Fruit fly (Drosophila melanogaster) whole organism, prepupa: ENCODE results near the gene Lst8.

Experiments used
- CG10631 ChIP-seq: fragments of 200-800 bp; sonication (Bioruptor generic); optimal IDR thresholded peaks from 2 replicates; lab custom pipeline; 2016; ENCODE audit warnings: missing biosample characterization, missing genetic modification characterization
- CG11294 ChIP-seq: fragments of 200-800 bp; sonication (Bioruptor generic); IDR thresholded peaks from 2 replicates; pipeline ENCODE4 v1.3.6; 2022; ENCODE audit warnings: missing biosample characterization, missing genetic modification characterization
- CG15336 ChIP-seq: fragments of 200-800 bp; sonication (Bioruptor generic); IDR thresholded peaks from 2 replicates; pipeline ENCODE4 v1.3.6; 2022; ENCODE audit warnings: missing biosample characterization, missing genetic modification characterization
- CG1621 ChIP-seq: fragments of 200-800 bp; sonication (Bioruptor generic); optimal IDR thresholded peaks from 3 replicates; lab custom pipeline; 2018; ENCODE audit warnings: missing biosample characterization, mild to moderate bottlenecking, missing genetic modification characterization
- CG31627 ChIP-seq: fragments of 200-800 bp; sonication (Bioruptor generic); optimal IDR thresholded peaks from 3 replicates; lab custom pipeline; 2016; ENCODE audit warnings: missing biosample characterization, missing genetic modification characterization
- CG32006 ChIP-seq: fragments of 200-800 bp; sonication (Bioruptor generic); optimal IDR thresholded peaks from 3 replicates; lab custom pipeline; 2017; ENCODE audit warnings: missing biosample characterization, mild to moderate bottlenecking, missing genetic modification characterization
- CG6276 ChIP-seq: fragments of 200-800 bp; sonication (Bioruptor generic); optimal IDR thresholded peaks from 2 replicates; lab custom pipeline; 2017; ENCODE audit warnings: missing biosample characterization, mild to moderate bottlenecking, missing genetic modification characterization
- CG6854 ChIP-seq: fragments of 200-800 bp; sonication (Bioruptor generic); optimal IDR thresholded peaks from 2 replicates; lab custom pipeline; 2017; ENCODE audit warnings: missing biosample characterization, mild to moderate bottlenecking, missing genetic modification characterization
- CG9139 ChIP-seq: fragments of 200-800 bp; sonication (Bioruptor generic); optimal IDR thresholded peaks from 3 replicates; lab custom pipeline; 2017; ENCODE audit warnings: missing biosample characterization, mild to moderate bottlenecking, missing genetic modification characterization
- Ets96B ChIP-seq: fragments of 200-800 bp; optimal IDR thresholded peaks from 2 replicates; lab custom pipeline; 2019; ENCODE audit warnings: missing biosample characterization, mild to moderate bottlenecking, missing genetic modification characterization, moderate library complexity
- Gug ChIP-seq: fragments of 200-800 bp; sonication (Bioruptor generic); IDR thresholded peaks from 2 replicates; pipeline ENCODE4 v1.3.6; 2022; ENCODE audit warnings: missing biosample characterization, missing genetic modification characterization
- Hr38 ChIP-seq: sonication (Bioruptor generic); optimal IDR thresholded peaks from 2 replicates; lab custom pipeline; 2016; ENCODE audit warnings: missing biosample characterization, missing genetic modification characterization
- Hr4 ChIP-seq: fragments of 200-800 bp; sonication (Bioruptor generic); optimal IDR thresholded peaks from 3 replicates; lab custom pipeline; 2016; ENCODE audit warnings: missing biosample characterization, missing genetic modification characterization
- Lpt ChIP-seq: fragments of 200-800 bp; sonication (Bioruptor generic); optimal IDR thresholded peaks from 3 replicates; lab custom pipeline; 2016; ENCODE audit warnings: missing biosample characterization, missing genetic modification characterization
- Sox14 ChIP-seq: fragments of 200-800 bp; sonication (Bioruptor generic); optimal IDR thresholded peaks from 3 replicates; lab custom pipeline; 2016; ENCODE audit warnings: missing biosample characterization, missing genetic modification characterization
- Sox15 ChIP-seq: fragments of 200-800 bp; sonication (Bioruptor generic); optimal IDR thresholded peaks from 3 replicates; lab custom pipeline; 2016; ENCODE audit warnings: missing biosample characterization, missing genetic modification characterization
- cyc ChIP-seq: fragments of 200-800 bp; sonication (Bioruptor generic); optimal IDR thresholded peaks from 3 replicates; lab custom pipeline; 2016; ENCODE audit warnings: missing biosample characterization, missing genetic modification characterization
- dsx ChIP-seq: fragments of 200-800 bp; optimal IDR thresholded peaks from 3 replicates; lab custom pipeline; 2019; ENCODE audit warnings: missing biosample characterization, mild to moderate bottlenecking, missing genetic modification characterization, moderate library complexity; ENCODE audit not compliant: poor library complexity, severe bottlenecking
- eg ChIP-seq: fragments of 200-800 bp; sonication (Bioruptor generic); IDR thresholded peaks from 3 replicates; pipeline ENCODE4 v1.3.6; 2022; ENCODE audit warnings: missing biosample characterization, missing genetic modification characterization
- fd59A ChIP-seq: fragments of 200-800 bp; sonication (Bioruptor generic); optimal IDR thresholded peaks from 2 replicates; lab custom pipeline; 2017; ENCODE audit warnings: missing biosample characterization, mild to moderate bottlenecking, missing genetic modification characterization, missing genetic modification reagents
- net ChIP-seq: fragments of 200-800 bp; sonication (Bioruptor generic); optimal IDR thresholded peaks from 3 replicates; lab custom pipeline; 2016; ENCODE audit warnings: missing biosample characterization, missing genetic modification characterization
- pdm3 ChIP-seq: fragments of 200-800 bp; sonication (Bioruptor generic); optimal IDR thresholded peaks from 3 replicates; lab custom pipeline; 2016; ENCODE audit warnings: missing biosample characterization, missing genetic modification characterization
- ss ChIP-seq, 2 experiments: fragments of 200-800 bp; sonication (Bioruptor generic); optimal IDR thresholded peaks; 2 replicates in 1 of 2; 3 replicates in 1 of 2; lab custom pipeline; 2017 to 2018; ENCODE audit warnings: mild to moderate bottlenecking in 2 of 2, missing biosample characterization in 2 of 2, missing genetic modification characterization in 2 of 2, moderate library complexity in 1 of 2
- svp ChIP-seq: fragments of 200-800 bp; sonication (Bioruptor generic); peaks from one replicate; lab custom pipeline; 2016; ENCODE audit warnings: missing biosample characterization, missing genetic modification characterization
- topi ChIP-seq: fragments of 200-800 bp; sonication (Bioruptor generic); optimal IDR thresholded peaks from 3 replicates; lab custom pipeline; 2016; ENCODE audit warnings: missing biosample characterization, missing genetic modification characterization

Lst8 gene

DNA sequence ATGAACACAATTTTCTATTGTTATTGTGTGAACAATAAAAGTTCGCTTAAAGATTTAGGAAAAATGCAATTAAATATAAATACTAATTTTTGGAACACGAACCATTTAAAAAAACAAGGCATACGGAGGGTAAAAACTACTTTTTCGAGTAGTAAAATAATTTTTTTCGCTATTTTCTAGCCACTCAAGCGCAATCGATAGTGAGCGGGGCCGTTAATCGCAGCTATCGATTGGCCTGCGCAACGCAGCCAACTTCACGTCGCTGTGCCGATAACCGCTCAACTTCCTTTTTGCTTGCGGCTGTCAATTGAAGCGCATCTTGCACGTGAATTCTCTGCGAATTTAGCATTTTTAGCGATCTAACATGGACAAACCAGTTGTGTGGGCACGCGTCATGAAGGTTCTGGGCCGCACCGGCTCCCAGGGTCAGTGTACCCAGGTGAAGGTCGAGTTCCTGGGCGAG is 51.4 kb downstream of the Lst8 start, which contains the start of gene RpS28b (continued):
- TF ChIP-seq dsx (GFP tag; lab: Kevin White, UChicago) (peak; percentile 47), CG1621 (tag; lab: Kevin White, UChicago) (peak; percentile 67), CG10631 (GFP tag; lab: Kevin White, UChicago) (peak; percentile 54), Lpt (GFP tag; lab: Kevin White, UChicago) (peak; percentile 5), fd59A (GFP tag; lab: Kevin White, UChicago) (peak; percentile 72), Sox15 (GFP tag; lab: Kevin White, UChicago) (peak; percentile 23), net (GFP tag; lab: Kevin White, UChicago) (peak; percentile 80), pdm3 (GFP tag; lab: Kevin White, UChicago) (no peak), topi (GFP tag; lab: Kevin White, UChicago) (peak; percentile 89), cyc (GFP tag; lab: Kevin White, UChicago) (peak; percentile 86), CG6276 (GFP tag; lab: Kevin White, UChicago) (no peak), svp (no peak), CG31627 (peak; percentile 82), Ets96B (tag; lab: Kevin White, UChicago) (no peak), CG6854 (GFP tag; lab: Kevin White, UChicago) (peak; percentile 96), Gug (GFP tag; lab: Robert Waterston, UW) (peak; percentile 49), Hr4 (GFP tag; lab: Kevin White, UChicago) (peak; percentile 1), eg (GFP tag; lab: Robert Waterston, UW) (peak; percentile 91), CG11294 (peak; percentile 59), CG9139 (peak; percentile 83), CG15336 (GFP tag; lab: Robert Waterston, UW) (peak; percentile 41; the same call in 1 of the 2 replicates), Sox14 (peak; percentile 58), CG32006 (peak; percentile 47), ss (GFP tag; optimal IDR thresholded peaks at IDR 0.05; lab: Kevin White, UChicago) (peak; percentile 85 to 91), Hr38 (GFP tag; lab: Kevin White, UChicago) (no peak)
